Worm (Caenorhabditis elegans): ENCODE measurements around the gene pro-1.

The pro-1 gene

DNA sequence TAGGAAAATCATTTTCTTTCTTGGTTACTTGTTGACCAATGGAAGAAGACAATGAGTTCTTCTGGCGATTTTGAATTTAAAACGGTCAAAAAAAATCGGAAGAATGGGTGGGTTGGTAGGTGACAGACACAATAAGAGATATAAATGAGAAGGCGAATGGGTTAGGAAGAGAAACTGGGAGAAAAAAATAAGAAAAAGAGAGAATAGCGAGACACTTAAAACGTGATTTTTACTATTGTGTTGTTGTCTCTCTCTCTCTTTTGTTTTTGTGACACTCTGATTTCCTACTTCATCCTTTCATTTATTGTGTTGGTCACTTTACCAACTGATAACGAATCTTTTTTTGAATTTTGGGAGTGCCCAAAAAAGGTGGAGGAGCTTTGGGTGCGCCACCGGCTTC lies 25.4 kb downstream of the pro-1 start:
- TF ChIP-seq hmbx-1 (tag; optimal IDR thresholded peaks at IDR 0.05) (no peak), B0310.2 (tag; optimal IDR thresholded peaks at IDR 0.05) (no peak), hnd-1 (tag; optimal IDR thresholded peaks at IDR 0.05) (no peak), tra-4 (tag; optimal IDR thresholded peaks at IDR 0.05) (no peak)

DNA sequence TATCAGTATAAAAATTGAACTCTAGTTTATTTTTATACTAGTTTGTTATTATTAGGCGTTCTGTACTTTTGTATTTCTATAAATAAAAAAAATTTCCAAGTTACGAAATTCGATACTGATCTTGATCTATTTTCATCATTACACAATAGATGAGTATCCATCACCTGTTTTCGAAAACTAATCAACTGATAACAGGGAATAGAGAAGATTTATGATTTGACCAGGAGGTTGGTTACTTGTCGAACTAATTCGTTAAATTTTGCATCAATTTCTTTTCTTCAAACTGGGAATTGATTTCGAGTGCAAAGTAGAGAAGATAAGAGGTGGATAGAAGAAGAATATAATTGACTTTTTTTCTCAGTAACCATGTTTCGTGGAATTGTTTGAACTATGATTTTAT lies 26.4 kb downstream of the pro-1 start:
- no peak for TF ChIP-seq ceh-36 (tag; optimal IDR thresholded peaks at IDR 0.05)
- no peak for TF ChIP-seq tra-4 (tag; optimal IDR thresholded peaks at IDR 0.05)
- TF ChIP-seq flt-1 (GFP tag; IDR thresholded peaks at IDR 0.05), result no peak
- no peak for TF ChIP-seq hnd-1 (tag; optimal IDR thresholded peaks at IDR 0.05)
- TF ChIP-seq ceh-13 (GFP tag; optimal IDR thresholded peaks at IDR 0.05), result no peak
- no peak for TF ChIP-seq ama-1 (optimal IDR thresholded peaks at IDR 0.05)
- no peak for TF ChIP-seq tbx-37 (GFP tag; conservative IDR thresholded peaks at IDR 0.05)
- no peak for TF ChIP-seq aly-1 (tag; optimal IDR thresholded peaks at IDR 0.05)
- TF ChIP-seq tbx-11 (GFP tag; IDR thresholded peaks at IDR 0.05), result no peak
- TF ChIP-seq sea-1 (GFP tag; conservative IDR thresholded peaks at IDR 0.05), result no peak
- TF ChIP-seq hmg-4 (GFP tag; optimal IDR thresholded peaks at IDR 0.05), result no peak
- TF ChIP-seq pes-1 (GFP tag; IDR thresholded peaks at IDR 0.05), result no peak
- no peak for TF ChIP-seq scrt-1 (GFP tag; IDR thresholded peaks at IDR 0.05)

DNA sequence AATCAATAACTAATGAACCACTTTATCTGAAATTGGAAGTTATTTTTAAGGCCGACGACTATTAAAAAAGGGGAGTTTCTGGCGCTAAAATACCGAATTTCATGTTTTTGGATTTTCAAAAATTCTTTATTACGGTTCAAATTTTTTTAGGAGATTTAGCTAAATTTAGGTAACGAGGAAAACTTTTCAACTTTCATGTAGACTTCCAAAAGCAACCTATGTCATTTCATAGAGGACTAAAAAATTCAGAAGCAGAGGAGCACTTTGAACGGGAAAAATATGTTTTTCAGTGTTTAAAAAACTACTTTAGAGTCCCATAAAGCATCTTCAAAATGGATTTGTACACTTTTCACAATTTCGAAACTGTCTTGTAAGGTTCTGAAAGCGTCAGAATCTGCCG lies 28.4 kb downstream of the pro-1 start:
- TF ChIP-seq hmg-4 (GFP tag; optimal IDR thresholded peaks at IDR 0.05) (no peak), hmbx-1 (tag; optimal IDR thresholded peaks at IDR 0.05) (no peak), hnd-1 (tag; optimal IDR thresholded peaks at IDR 0.05) (no peak), B0310.2 (tag; optimal IDR thresholded peaks at IDR 0.05) (no peak)

DNA sequence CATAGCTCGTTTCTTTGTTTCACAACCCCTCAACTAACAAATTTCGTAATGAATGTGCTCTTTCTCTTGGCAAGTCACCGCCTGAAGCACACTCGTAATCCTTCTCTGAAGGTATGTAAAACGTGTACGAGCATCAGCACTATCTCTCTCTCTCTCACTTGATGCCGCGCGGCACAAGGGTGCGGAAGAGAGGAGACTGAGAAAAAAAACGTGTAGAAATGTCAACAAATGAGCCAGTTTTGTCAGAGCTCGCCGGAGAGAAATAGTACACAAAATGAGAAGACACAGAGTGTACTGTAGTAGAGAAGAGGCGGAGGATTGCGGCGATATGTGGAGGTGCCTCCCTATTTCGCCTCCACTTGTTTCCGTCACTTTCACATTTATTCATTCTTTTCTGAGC lies 31.6 kb downstream of the pro-1 start, which contains the start of gene F59B10.3:
F59B10.3 (plus strand) TSS at position 301 of the 400 bp plus-strand sequence.
- no peak for TF ChIP-seq sea-1 (GFP tag; conservative IDR thresholded peaks at IDR 0.05)
- no peak for TF ChIP-seq hmg-4 (GFP tag; optimal IDR thresholded peaks at IDR 0.05)
- no peak for TF ChIP-seq flt-1 (GFP tag; IDR thresholded peaks at IDR 0.05)
- TF ChIP-seq aly-1 (tag; optimal IDR thresholded peaks at IDR 0.05), result no peak
- no peak for TF ChIP-seq B0310.2 (tag; optimal IDR thresholded peaks at IDR 0.05)
- TF ChIP-seq F13C5.2 (tag; optimal IDR thresholded peaks at IDR 0.05), result no peak
- no peak for TF ChIP-seq scrt-1 (GFP tag; IDR thresholded peaks at IDR 0.05)
- no peak for TF ChIP-seq hnd-1 (tag; optimal IDR thresholded peaks at IDR 0.05)
- TF ChIP-seq tra-4 (tag; optimal IDR thresholded peaks at IDR 0.05), result no peak
- no peak for TF ChIP-seq ets-7 (tag; optimal IDR thresholded peaks at IDR 0.05)
- TF ChIP-seq ceh-36 (tag; optimal IDR thresholded peaks at IDR 0.05), result no peak
- TF ChIP-seq tbx-11 (GFP tag; IDR thresholded peaks at IDR 0.05), result no peak
- no peak for TF ChIP-seq tbx-37 (GFP tag; conservative IDR thresholded peaks at IDR 0.05)
- TF ChIP-seq pes-1 (GFP tag; IDR thresholded peaks at IDR 0.05), result no peak

DNA sequence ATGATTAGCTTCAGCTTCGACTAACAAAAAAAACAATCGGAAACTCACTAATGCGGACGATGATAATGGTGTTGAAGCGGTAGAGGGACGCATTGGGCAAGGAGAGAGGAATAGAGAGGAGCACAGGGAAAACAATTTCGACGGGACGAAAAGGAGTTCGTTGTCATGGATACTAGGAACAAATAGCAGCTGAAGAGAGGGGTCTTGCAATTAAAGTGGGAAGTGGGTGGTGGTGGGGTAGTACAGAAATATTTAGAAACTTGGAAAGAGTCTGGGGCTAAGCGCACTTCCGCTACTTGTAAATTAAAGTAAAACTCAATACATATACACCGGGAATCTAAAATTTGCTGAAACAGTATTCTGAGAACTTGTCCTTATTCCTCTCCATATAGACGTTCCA lies 32.0 kb downstream of the pro-1 start, which contains the start of gene F59B10.2:
F59B10.2 (minus strand) TSS at position 101 of the 400 bp plus-strand sequence.
- TF ChIP-seq scrt-1 (GFP tag; IDR thresholded peaks at IDR 0.05), result no peak
- TF ChIP-seq ceh-36 (tag; optimal IDR thresholded peaks at IDR 0.05), result no peak
- no peak for TF ChIP-seq hmbx-1 (tag; optimal IDR thresholded peaks at IDR 0.05)
- no peak for TF ChIP-seq tbx-37 (GFP tag; conservative IDR thresholded peaks at IDR 0.05)
- no peak for TF ChIP-seq B0310.2 (tag; optimal IDR thresholded peaks at IDR 0.05)
- TF ChIP-seq ceh-13 (GFP tag; optimal IDR thresholded peaks at IDR 0.05), result no peak
- TF ChIP-seq ets-7 (tag; optimal IDR thresholded peaks at IDR 0.05), result no peak
- no peak for TF ChIP-seq hmg-4 (GFP tag; optimal IDR thresholded peaks at IDR 0.05)
- TF ChIP-seq pes-1 (GFP tag; IDR thresholded peaks at IDR 0.05), result no peak
- no peak for TF ChIP-seq ama-1 (optimal IDR thresholded peaks at IDR 0.05)
- no peak for TF ChIP-seq aly-1 (tag; optimal IDR thresholded peaks at IDR 0.05)
- TF ChIP-seq hnd-1 (tag; optimal IDR thresholded peaks at IDR 0.05), result no peak
- no peak for TF ChIP-seq sea-1 (GFP tag; conservative IDR thresholded peaks at IDR 0.05)
- no peak for TF ChIP-seq tbx-11 (GFP tag; IDR thresholded peaks at IDR 0.05)
- no peak for TF ChIP-seq flt-1 (GFP tag; IDR thresholded peaks at IDR 0.05)
- no peak for TF ChIP-seq F13C5.2 (tag; optimal IDR thresholded peaks at IDR 0.05)
- TF ChIP-seq tra-4 (tag; optimal IDR thresholded peaks at IDR 0.05), result no peak

DNA sequence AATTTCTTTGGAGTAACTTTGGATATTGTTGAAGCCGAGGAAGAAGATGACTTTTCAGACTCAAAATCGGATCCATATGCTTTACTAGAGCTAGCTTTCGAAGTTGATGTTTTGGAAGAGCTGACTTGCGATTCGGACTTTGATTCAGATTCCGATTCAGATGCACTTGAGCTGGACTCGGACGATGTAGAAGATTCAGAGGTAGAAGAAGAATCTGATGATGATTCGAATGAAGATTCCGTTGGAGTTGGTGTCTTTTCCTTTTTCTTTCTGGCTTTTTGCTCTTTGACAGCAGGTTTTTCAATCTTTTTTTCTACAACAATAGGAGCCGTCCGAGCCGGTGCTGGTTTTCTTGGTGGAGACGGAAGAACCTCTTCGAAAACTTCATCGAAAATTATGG lies 33.9 kb downstream of the pro-1 start:
- TF ChIP-seq scrt-1 (GFP tag; IDR thresholded peaks at IDR 0.05) (no peak), sea-1 (GFP tag; conservative IDR thresholded peaks at IDR 0.05) (no peak), ceh-36 (tag; optimal IDR thresholded peaks at IDR 0.05) (no peak), hnd-1 (tag; optimal IDR thresholded peaks at IDR 0.05) (no peak), ets-7 (tag; optimal IDR thresholded peaks at IDR 0.05) (no peak), tra-4 (tag; optimal IDR thresholded peaks at IDR 0.05) (no peak), tbx-11 (GFP tag; IDR thresholded peaks at IDR 0.05) (no peak), hmg-4 (GFP tag; optimal IDR thresholded peaks at IDR 0.05) (no peak)

DNA sequence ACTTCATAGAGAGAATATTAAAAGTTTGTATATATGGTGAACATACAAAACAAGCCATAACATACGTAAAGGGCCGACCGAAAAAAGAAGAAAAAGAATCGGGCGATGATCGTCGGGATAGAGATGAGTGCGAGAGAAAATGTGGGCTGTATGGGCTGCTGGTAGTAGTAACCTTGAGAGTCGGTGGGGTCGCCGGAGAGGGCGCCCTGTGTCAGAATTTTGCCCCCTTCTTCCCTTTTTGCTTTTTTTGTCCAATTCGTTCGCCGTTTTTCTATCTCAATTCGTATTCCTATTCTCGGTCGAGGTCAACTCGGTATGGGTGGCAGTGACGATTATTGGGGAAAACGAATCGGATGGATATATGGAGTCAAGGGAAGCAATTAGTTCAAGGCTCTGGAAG lies 35.8 kb downstream of the pro-1 start:
- TF ChIP-seq ama-1 (optimal IDR thresholded peaks at IDR 0.05), result no peak
- peak; percentile 18 for TF ChIP-seq hmg-4 (GFP tag; optimal IDR thresholded peaks at IDR 0.05)

DNA sequence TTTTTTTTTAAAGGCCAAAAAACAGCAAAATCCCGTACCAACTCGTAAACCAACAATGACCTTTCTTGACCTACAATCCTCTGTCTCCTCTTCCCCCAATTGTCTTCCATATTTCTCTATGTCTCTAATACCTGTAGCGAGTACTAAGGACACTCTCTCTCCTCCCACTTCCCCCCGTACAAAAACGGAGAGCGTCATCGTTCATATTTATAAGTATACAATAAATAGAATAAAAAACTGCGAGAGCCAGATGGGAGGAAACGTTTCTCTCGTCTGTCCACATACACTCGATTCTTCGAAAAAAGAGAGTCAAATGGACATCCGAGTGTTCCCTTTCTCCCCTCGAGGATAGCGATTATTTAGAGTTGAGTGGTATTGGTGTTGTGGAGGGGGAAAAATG lies 37.1 kb downstream of the pro-1 start:
- no peak for TF ChIP-seq sea-1 (GFP tag; conservative IDR thresholded peaks at IDR 0.05)
- TF ChIP-seq hmg-4 (GFP tag; optimal IDR thresholded peaks at IDR 0.05), result peak; percentile 72

DNA sequence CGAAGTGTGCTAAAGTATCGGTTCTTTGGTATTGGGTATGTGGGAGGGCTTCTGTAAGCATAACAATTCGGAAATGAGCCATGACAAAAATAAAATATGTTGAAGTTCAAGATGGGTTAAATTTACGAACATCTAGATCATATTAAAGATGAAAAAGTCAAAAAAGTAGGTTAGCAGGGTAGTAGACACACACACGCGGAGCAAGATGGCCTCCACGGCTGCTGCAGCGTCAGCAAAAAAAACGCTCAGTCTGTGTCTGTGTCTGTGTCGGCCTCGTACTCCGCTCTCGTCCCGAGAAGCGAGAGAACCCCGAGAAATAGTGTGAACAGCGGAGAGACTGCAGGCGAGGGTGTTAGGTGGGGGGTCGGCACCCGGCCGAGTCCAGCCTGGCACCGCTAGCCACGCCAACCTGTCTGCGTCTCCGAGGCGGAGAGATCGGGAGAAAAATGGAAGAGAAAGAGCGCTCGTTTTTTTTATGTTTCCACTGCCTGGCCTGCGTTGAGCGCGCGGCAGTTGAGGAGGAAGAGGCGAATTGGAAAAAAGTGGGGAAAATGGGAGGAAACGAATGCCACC lies 39.2 kb downstream of the pro-1 start, which contains the start of gene myrf-1:
myrf-1 (minus strand) TSS at position 51 of the 573 bp plus-strand sequence.
- TF ChIP-seq B0310.2 (tag; optimal IDR thresholded peaks at IDR 0.05) (no peak), hmg-4 (GFP tag; optimal IDR thresholded peaks at IDR 0.05) (peak; percentile 86), F13C5.2 (tag; optimal IDR thresholded peaks at IDR 0.05) (peak; percentile 69), ceh-36 (tag; optimal IDR thresholded peaks at IDR 0.05) (peak; percentile 18), ceh-13 (GFP tag; optimal IDR thresholded peaks at IDR 0.05) (no peak), scrt-1 (GFP tag; IDR thresholded peaks at IDR 0.05) (0 out of 2 replicates have a peak, but pooled peaks have one; percentile 45), flt-1 (GFP tag; IDR thresholded peaks at IDR 0.05) (peak; percentile 55; the same call in 1 of the 2 replicates), tbx-37 (GFP tag; conservative IDR thresholded peaks at IDR 0.05) (no peak), tbx-11 (GFP tag; IDR thresholded peaks at IDR 0.05) (no peak), hnd-1 (tag; optimal IDR thresholded peaks at IDR 0.05) (no peak), hmbx-1 (tag; optimal IDR thresholded peaks at IDR 0.05) (no peak)
